Fruit fly (Drosophila melanogaster): ENCODE results near the gene ymp.

The ymp gene

dm6 chr3R:25640463-25640862 lies 31.5 kb upstream of the ymp start (continued):
- TF ChIP-seq sisA (GFP tag; IDR thresholded peaks at IDR 0.05), result peak; percentile 52
- TF ChIP-seq nerfin-1 (tag; optimal IDR thresholded peaks at IDR 0.05), result peak; percentile 44
- TF ChIP-seq CG6689 (GFP tag; IDR thresholded peaks at IDR 0.05), result peak; percentile 66
- no peak for TF ChIP-seq Hr39 (optimal IDR thresholded peaks at IDR 0.05)
- TF ChIP-seq sob (GFP tag; IDR thresholded peaks at IDR 0.05), result no peak
- TF ChIP-seq CG2120 (GFP tag; optimal IDR thresholded peaks at IDR 0.05), result peak; percentile 9
- no peak for TF ChIP-seq her (GFP tag; optimal IDR thresholded peaks at IDR 0.05)
- peak; percentile 55 for TF ChIP-seq Ets65A (GFP tag)
- peak; percentile 19 for TF ChIP-seq CG33213 (GFP tag; optimal IDR thresholded peaks at IDR 0.05)
- TF ChIP-seq CG14710 (tag; optimal IDR thresholded peaks at IDR 0.05), result peak; percentile 60
- TF ChIP-seq TFAM (GFP tag; optimal IDR thresholded peaks at IDR 0.05), result no peak
- TF ChIP-seq CG12769 (tag; optimal IDR thresholded peaks at IDR 0.05), result peak; percentile 29
- peak; percentile 72 for TF ChIP-seq CG8924 (tag; optimal IDR thresholded peaks at IDR 0.05)
- TF ChIP-seq CG11247 (GFP tag; IDR thresholded peaks at IDR 0.05), result no peak
- TF ChIP-seq CG1024 (GFP tag; IDR thresholded peaks at IDR 0.05), result no peak
- TF ChIP-seq jigr1 (GFP tag; IDR thresholded peaks at IDR 0.05), result 0 out of 3 replicates have a peak, but pooled peaks have one; percentile 61
- no peak for TF ChIP-seq dati (GFP tag; IDR thresholded peaks at IDR 0.05)
- TF ChIP-seq CkIIα-i1 (GFP tag; IDR thresholded peaks at IDR 0.05), result no peak
- TF ChIP-seq tup (GFP tag; optimal IDR thresholded peaks at IDR 0.05), result no peak
- TF ChIP-seq HmgD (GFP tag; optimal IDR thresholded peaks at IDR 0.05), result no peak
- TF ChIP-seq CG11504 (tag; optimal IDR thresholded peaks at IDR 0.05), result peak; percentile 76
- TF ChIP-seq sens-2 (GFP tag; IDR thresholded peaks at IDR 0.05), result 0 out of 2 replicates have a peak, but pooled peaks have one; percentile 32
- TF ChIP-seq scrt (GFP tag; optimal IDR thresholded peaks at IDR 0.05), result no peak
- TF ChIP-seq CG31388 (GFP tag; optimal IDR thresholded peaks at IDR 0.05), result no peak
- TF ChIP-seq tna (GFP tag; IDR thresholded peaks at IDR 0.05; ENCODE audit: partially characterized antibody), result no peak
- no peak for TF ChIP-seq Lhr (GFP tag; optimal IDR thresholded peaks at IDR 0.05)
- peak; percentile 62 for TF ChIP-seq CG2678 (tag; optimal IDR thresholded peaks at IDR 0.05)
- peak; percentile 81 for TF ChIP-seq zf30C (GFP tag; optimal IDR thresholded peaks at IDR 0.05)
- no peak for TF ChIP-seq hbn (GFP tag; IDR thresholded peaks at IDR 0.05; ENCODE audit: partially characterized antibody)
- TF ChIP-seq CG34376 (GFP tag; optimal IDR thresholded peaks at IDR 0.05), result no peak
- no peak for TF ChIP-seq pan (optimal IDR thresholded peaks at IDR 0.05)
- TF ChIP-seq pan (GFP tag; optimal IDR thresholded peaks at IDR 0.05 in 1 of 2, IDR thresholded peaks at IDR 0.05 in 1 of 2), result peak in 1 of 2 experiments; percentile 59
- TF ChIP-seq CG14441 (GFP tag; IDR thresholded peaks at IDR 0.05), result peak; percentile 41; the same call in 1 of the 2 replicates
- no peak for TF ChIP-seq aop (GFP tag; IDR thresholded peaks at IDR 0.05)
- TF ChIP-seq CG6765 (GFP tag; optimal IDR thresholded peaks at IDR 0.05), result no peak
- no peak; the same call in 2 of the 3 replicates for TF ChIP-seq B-H1 (GFP tag; IDR thresholded peaks at IDR 0.05)
- TF ChIP-seq CG10209 (GFP tag; optimal IDR thresholded peaks at IDR 0.05), result peak; percentile 38
- no peak for TF ChIP-seq dm (GFP tag; optimal IDR thresholded peaks at IDR 0.05)
- TF ChIP-seq CG15073 (GFP tag; optimal IDR thresholded peaks at IDR 0.05), result no peak
- no peak for TF ChIP-seq Hmx (GFP tag; optimal IDR thresholded peaks at IDR 0.05)
- no peak for TF ChIP-seq Dref (GFP tag; IDR thresholded peaks at IDR 0.05)
- no peak for TF ChIP-seq Dek (tag; optimal IDR thresholded peaks at IDR 0.05)
- peak; percentile 4 for TF ChIP-seq jing (GFP tag; optimal IDR thresholded peaks at IDR 0.05)
- no peak for TF ChIP-seq odd (GFP tag; optimal IDR thresholded peaks at IDR 0.05)
- TF ChIP-seq corto (GFP tag; optimal IDR thresholded peaks at IDR 0.05), result peak; percentile 96
- TF ChIP-seq CG7963 (GFP tag; IDR thresholded peaks at IDR 0.05; ENCODE audit: partially characterized antibody), result no peak
- peak; percentile 30 for TF ChIP-seq Ssrp (tag; optimal IDR thresholded peaks at IDR 0.05)
- TF ChIP-seq pita (GFP tag; optimal IDR thresholded peaks at IDR 0.05), result no peak
- peak; percentile 56 for TF ChIP-seq CG7271 (tag; optimal IDR thresholded peaks at IDR 0.05)
- no peak for TF ChIP-seq crp (GFP tag; optimal IDR thresholded peaks at IDR 0.05)
- no peak for TF ChIP-seq sna (GFP tag; IDR thresholded peaks at IDR 0.05; ENCODE audit: partially characterized antibody)
- no peak for TF ChIP-seq disco-r (GFP tag; optimal IDR thresholded peaks at IDR 0.05)

Data from whole organism, embryonic.